Worm (Caenorhabditis elegans) whole organism, young adult: ENCODE data around the gene unc-49.

ENCODE experiments used
- B0261.1 ChIP-seq: sonication (generic microtip); optimal IDR thresholded peaks from 2 replicates; lab custom pipeline; 2016; ENCODE audit warnings: mild to moderate bottlenecking, missing genetic modification characterization, moderate library complexity, missing compliant biosample characterization
- C06A6.2 ChIP-seq: fragments of 200-800 bp; sonication (Bioruptor generic); conservative IDR thresholded peaks from 2 replicates; pipeline ENCODE4 v1.3.6; 2022; ENCODE audit warnings: missing genetic modification characterization, missing compliant biosample characterization
- D2030.7 ChIP-seq: fragments of 200-800 bp; sonication (Bioruptor generic); IDR thresholded peaks from 2 replicates; pipeline ENCODE4 v1.3.6; 2022; ENCODE audit warnings: missing genetic modification reagents, missing genetic modification characterization, missing compliant biosample characterization
- F22D6.2 ChIP-seq: sonication (generic microtip); optimal IDR thresholded peaks from 2 replicates; lab custom pipeline; 2016; ENCODE audit warnings: mild to moderate bottlenecking, missing genetic modification characterization, missing compliant biosample characterization
- F39B2.1 ChIP-seq: fragments of 200-800 bp; sonication (Bioruptor generic); IDR thresholded peaks from 2 replicates; pipeline ENCODE4 v1.3.6; 2022; ENCODE audit warnings: missing genetic modification reagents, missing genetic modification characterization, missing compliant biosample characterization
- F57A8.1 ChIP-seq: fragments of 200-800 bp; sonication (Bioruptor generic); optimal IDR thresholded peaks from 2 replicates; lab custom pipeline; 2018; ENCODE audit warnings: mild to moderate bottlenecking, missing genetic modification characterization, moderate library complexity, missing compliant biosample characterization
- F57C9.4 ChIP-seq: sonication (generic microtip); optimal IDR thresholded peaks from 2 replicates; lab custom pipeline; 2017; ENCODE audit warnings: mild to moderate bottlenecking, missing genetic modification characterization, missing compliant biosample characterization
- T26A5.8 ChIP-seq: sonication (generic microtip); optimal IDR thresholded peaks from 2 replicates; lab custom pipeline; 2016; ENCODE audit warnings: missing genetic modification characterization, missing compliant biosample characterization
- Y53F4B.3 ChIP-seq: fragments of 200-800 bp; sonication (Bioruptor generic); IDR thresholded peaks from 2 replicates; pipeline ENCODE4 v1.3.6; 2022; ENCODE audit warnings: missing genetic modification reagents, missing genetic modification characterization, missing compliant biosample characterization
- Y56A3A.18 ChIP-seq: fragments of 200-800 bp; sonication (Bioruptor generic); IDR thresholded peaks from 2 replicates; pipeline ENCODE4 v1.3.6; 2022; ENCODE audit warnings: missing genetic modification reagents, missing genetic modification characterization, missing compliant biosample characterization
- Y79H2A.3 ChIP-seq: fragments of 200-800 bp; sonication (Bioruptor generic); conservative IDR thresholded peaks from 2 replicates; pipeline ENCODE4 v1.3.6; 2022; ENCODE audit warnings: missing genetic modification reagents, missing genetic modification characterization, missing compliant biosample characterization
- Y95B8A.8 ChIP-seq: fragments of 200-800 bp; sonication (Bioruptor generic); IDR thresholded peaks from 2 replicates; pipeline ENCODE4 v1.3.6; 2022; ENCODE audit warnings: missing genetic modification reagents, missing genetic modification characterization, missing compliant biosample characterization
- atf-7 ChIP-seq: sonication (generic microtip); optimal IDR thresholded peaks from 2 replicates; lab custom pipeline; 2017; ENCODE audit warnings: mild to moderate bottlenecking, missing genetic modification characterization, missing compliant biosample characterization
- attf-3 ChIP-seq: fragments of 200-800 bp; sonication (Bioruptor generic); conservative IDR thresholded peaks from 2 replicates; pipeline ENCODE4 v1.3.6; 2022; ENCODE audit warnings: missing genetic modification reagents, missing genetic modification characterization, missing compliant biosample characterization
- bed-1 ChIP-seq: fragments of 200-800 bp; sonication (Bioruptor generic); IDR thresholded peaks from 2 replicates; pipeline ENCODE4 v1.3.6; 2022; ENCODE audit warnings: missing genetic modification reagents, missing genetic modification characterization, missing compliant biosample characterization
- bed-2 ChIP-seq: fragments of 200-800 bp; sonication (Bioruptor generic); IDR thresholded peaks from 2 replicates; pipeline ENCODE4 v1.3.6; 2022; ENCODE audit warnings: missing genetic modification reagents, missing genetic modification characterization, missing compliant biosample characterization
- ccch-3 ChIP-seq: fragments of 200-800 bp; sonication (Bioruptor generic); optimal IDR thresholded peaks from 2 replicates; lab custom pipeline; 2018; ENCODE audit warnings: mild to moderate bottlenecking, missing genetic modification characterization, missing compliant biosample characterization
- cebp-1 ChIP-seq, 2 experiments: fragments of 200-800 bp in 1 of 2; sonication (Bioruptor generic) in 1 of 2; sonication (generic microtip) in 1 of 2; IDR thresholded peaks in 1 of 2; optimal IDR thresholded peaks in 1 of 2; 2 replicates each; pipeline versions ENCODE4 v1.3.6 to Lab custom; 2017 to 2022; ENCODE audit warnings: missing compliant biosample characterization in 2 of 2, missing genetic modification characterization in 2 of 2, mild to moderate bottlenecking in 1 of 2, missing genetic modification reagents in 1 of 2, moderate library complexity in 1 of 2
- ets-4 ChIP-seq: fragments of 200-800 bp; sonication (Bioruptor generic); optimal IDR thresholded peaks from 2 replicates; lab custom pipeline; 2018; ENCODE audit warnings: mild to moderate bottlenecking, missing genetic modification characterization, missing compliant biosample characterization
- gei-17 ChIP-seq: fragments of 200-800 bp; sonication (Bioruptor generic); optimal IDR thresholded peaks from 2 replicates; lab custom pipeline; 2018; ENCODE audit warnings: mild to moderate bottlenecking, missing genetic modification characterization, missing compliant biosample characterization
- him-1 ChIP-seq: sonication (generic microtip); optimal IDR thresholded peaks from 2 replicates; lab custom pipeline; 2016; ENCODE audit warnings: missing genotype, missing genetic modification reagents, missing genetic modification characterization, missing compliant biosample characterization
- hrde-1 ChIP-seq: sonication (generic microtip); optimal IDR thresholded peaks from 2 replicates; lab custom pipeline; 2016; ENCODE audit warnings: missing genetic modification characterization, mild to moderate bottlenecking, missing compliant biosample characterization, moderate library complexity, missing genotype, missing genetic modification reagents, borderline replicate concordance
- let-526 ChIP-seq: fragments of 200-800 bp; sonication (Bioruptor generic); IDR thresholded peaks from 2 replicates; pipeline ENCODE4 v1.3.6; 2022; ENCODE audit warnings: missing genetic modification reagents, missing genetic modification characterization, missing compliant biosample characterization
- lin-26 ChIP-seq: fragments of 200-800 bp; sonication (Bioruptor generic); IDR thresholded peaks from 2 replicates; pipeline ENCODE4 v1.3.6; 2022; ENCODE audit warnings: missing genetic modification reagents, missing genetic modification characterization, missing compliant biosample characterization
- lin-40 ChIP-seq: sonication (generic microtip); optimal IDR thresholded peaks from 2 replicates; lab custom pipeline; 2016; ENCODE audit warnings: missing genetic modification characterization, mild to moderate bottlenecking, missing compliant biosample characterization, missing genotype, missing genetic modification reagents
- lin-54 ChIP-seq: fragments of 200-800 bp; sonication (Bioruptor generic); optimal IDR thresholded peaks from 2 replicates; lab custom pipeline; 2018; ENCODE audit warnings: mild to moderate bottlenecking, missing genetic modification characterization, missing compliant biosample characterization
- madf-10 ChIP-seq: sonication (generic microtip); optimal IDR thresholded peaks from 2 replicates; lab custom pipeline; 2016; ENCODE audit warnings: mild to moderate bottlenecking, missing genetic modification characterization, missing compliant biosample characterization
- madf-3 ChIP-seq: fragments of 200-800 bp; sonication (Bioruptor generic); IDR thresholded peaks from 2 replicates; pipeline ENCODE4 v1.3.6; 2022; ENCODE audit warnings: missing genetic modification reagents, missing genetic modification characterization, missing compliant biosample characterization
- mcd-1 ChIP-seq: fragments of 200-800 bp; sonication (Bioruptor generic); IDR thresholded peaks from 2 replicates; pipeline ENCODE4 v1.3.6; 2022; ENCODE audit warnings: missing genetic modification reagents, missing genetic modification characterization, missing compliant biosample characterization
- nhr-179 ChIP-seq: sonication (generic microtip); optimal IDR thresholded peaks from 2 replicates; lab custom pipeline; 2016; ENCODE audit warnings: mild to moderate bottlenecking, missing genetic modification characterization, missing compliant biosample characterization
- pbrm-1 ChIP-seq: fragments of 200-800 bp; sonication (Bioruptor generic); IDR thresholded peaks from 2 replicates; pipeline ENCODE4 v1.3.6; 2022; ENCODE audit warnings: missing genetic modification reagents, missing genetic modification characterization, missing compliant biosample characterization
- rcor-1 ChIP-seq: fragments of 200-800 bp; sonication (Bioruptor generic); IDR thresholded peaks from 2 replicates; pipeline ENCODE4 v1.3.6; 2022; ENCODE audit warnings: missing genetic modification reagents, missing genetic modification characterization, missing compliant biosample characterization
- somi-1 ChIP-seq: fragments of 200-800 bp; sonication (Bioruptor generic); optimal IDR thresholded peaks from 2 replicates; lab custom pipeline; 2018; ENCODE audit warnings: mild to moderate bottlenecking, missing genetic modification characterization, missing compliant biosample characterization
- unc-130 ChIP-seq: sonication (generic microtip); optimal IDR thresholded peaks from 2 replicates; lab custom pipeline; 2016; ENCODE audit warnings: missing genetic modification reagents, missing genetic modification characterization, missing compliant biosample characterization
- xnd-1 ChIP-seq: sonication (generic microtip); optimal IDR thresholded peaks from 2 replicates; lab custom pipeline; 2016; ENCODE audit warnings: missing genotype, missing genetic modification reagents, missing genetic modification characterization, missing compliant biosample characterization
- zim-3 ChIP-seq: sonication (generic microtip); optimal IDR thresholded peaks from 2 replicates; lab custom pipeline; 2017; ENCODE audit warnings: mild to moderate bottlenecking, missing genetic modification characterization, moderate library complexity, missing compliant biosample characterization
- ztf-26 ChIP-seq: sonication (generic microtip); optimal IDR thresholded peaks from 2 replicates; lab custom pipeline; 2017; ENCODE audit warnings: missing genetic modification characterization, missing compliant biosample characterization
- ztf-28 ChIP-seq: fragments of 200-800 bp; sonication (Bioruptor generic); IDR thresholded peaks from 2 replicates; pipeline ENCODE4 v1.3.6; 2022; ENCODE audit warnings: missing genetic modification reagents, missing genetic modification characterization, missing compliant biosample characterization
- ztf-3 ChIP-seq: fragments of 200-800 bp; sonication (Bioruptor generic); optimal IDR thresholded peaks from 2 replicates; lab custom pipeline; 2018; ENCODE audit warnings: mild to moderate bottlenecking, missing genetic modification characterization, missing compliant biosample characterization
- ztf-6 ChIP-seq: fragments of 200-800 bp; sonication (Bioruptor generic); IDR thresholded peaks from 2 replicates; pipeline ENCODE4 v1.3.6; 2022; ENCODE audit warnings: missing genetic modification reagents, missing genetic modification characterization, missing compliant biosample characterization

The unc-49 gene

DNA sequence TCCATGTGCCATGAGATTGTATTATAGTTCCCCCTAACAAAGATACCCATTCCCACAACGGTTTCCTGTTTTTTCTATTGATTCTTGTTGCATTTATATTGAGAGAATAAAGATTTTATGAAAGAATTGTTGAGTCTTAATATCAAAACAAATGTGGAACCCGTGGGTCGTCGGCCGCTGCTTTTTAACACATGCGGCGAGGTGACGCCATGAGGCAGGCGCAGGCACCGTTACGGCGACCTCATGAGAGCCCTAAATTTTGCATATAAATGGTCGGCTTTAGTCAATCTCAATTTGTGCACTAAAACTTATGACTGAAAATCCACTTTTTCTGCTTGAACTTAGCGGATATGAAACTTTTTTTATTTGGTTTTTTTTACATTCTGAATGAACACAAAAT lies 17.0 kb downstream of the unc-49 start (continued):
- TF ChIP-seq ztf-6 = no peak
- no peak for TF ChIP-seq gei-17 (GFP tag; lab: Kevin White, UChicago)
- TF ChIP-seq bed-2 (GFP tag; lab: Robert Waterston, UW) = no peak
- no peak for TF ChIP-seq lin-40 (tag; lab: Kevin White, UChicago)
- no peak for TF ChIP-seq ets-4 (GFP tag; lab: Kevin White, UChicago)
- TF ChIP-seq rcor-1 (GFP tag; lab: Robert Waterston, UW) = no peak
- no peak for TF ChIP-seq F39B2.1 (GFP tag; lab: Robert Waterston, UW)
- no peak for TF ChIP-seq T26A5.8 (tag; lab: Kevin White, UChicago)
- TF ChIP-seq zim-3 (tag; lab: Kevin White, UChicago) = no peak
- 0 out of 2 replicates have a peak, but pooled peaks have one; percentile 33 for TF ChIP-seq let-526
- TF ChIP-seq madf-3 (GFP tag; lab: Robert Waterston, UW) = no peak
- TF ChIP-seq lin-54 (GFP tag; lab: Kevin White, UChicago) = no peak
- 0 out of 2 replicates have a peak, but pooled peaks have one; percentile 58 for TF ChIP-seq Y56A3A.18
- TF ChIP-seq Y53F4B.3 (GFP tag; lab: Robert Waterston, UW) = no peak
- TF ChIP-seq B0261.1 = no peak
- TF ChIP-seq Y79H2A.3 (GFP tag; lab: Robert Waterston, UW) = no peak
- TF ChIP-seq C06A6.2 (GFP tag; lab: Robert Waterston, UW) = no peak
- TF ChIP-seq ztf-3 (GFP tag; lab: Kevin White, UChicago) = no peak
- no peak for TF ChIP-seq F22D6.2 (tag; lab: Kevin White, UChicago)
- no peak for TF ChIP-seq F57C9.4
- TF ChIP-seq pbrm-1 (GFP tag; lab: Robert Waterston, UW) = 0 out of 2 replicates have a peak, but pooled peaks have one; percentile 14
- TF ChIP-seq Y95B8A.8 (GFP tag; lab: Robert Waterston, UW) = no peak
- TF ChIP-seq unc-130 (GFP tag; lab: Kevin White, UChicago) = no peak
- peak; percentile 36; the same call in 1 of the 2 replicates for TF ChIP-seq mcd-1
- TF ChIP-seq nhr-179 (tag; lab: Kevin White, UChicago) = no peak
- peak; percentile 2 for TF ChIP-seq atf-7 (tag; lab: Kevin White, UChicago)
- no peak for TF ChIP-seq ccch-3
- TF ChIP-seq cebp-1 (GFP tag; IDR thresholded peaks at IDR 0.05; lab: Robert Waterston, UW) = no peak
- peak; percentile 37 for TF ChIP-seq cebp-1 (tag; optimal IDR thresholded peaks at IDR 0.05; lab: Kevin White, UChicago)
- TF ChIP-seq hrde-1 = no peak
- TF ChIP-seq lin-26 (GFP tag; lab: Robert Waterston, UW) = 0 out of 2 replicates have a peak, but pooled peaks have one; percentile 21
- TF ChIP-seq F57A8.1 (GFP tag; lab: Kevin White, UChicago) = no peak
- TF ChIP-seq xnd-1 (tag; lab: Kevin White, UChicago) = no peak
- no peak for TF ChIP-seq madf-10 (tag; lab: Kevin White, UChicago)
- no peak for TF ChIP-seq bed-1 (GFP tag; lab: Robert Waterston, UW)
- no peak for TF ChIP-seq him-1 (tag; lab: Kevin White, UChicago)
- TF ChIP-seq somi-1 (GFP tag; lab: Kevin White, UChicago) = no peak
- no peak for TF ChIP-seq attf-3 (GFP tag; lab: Robert Waterston, UW)
- no peak for TF ChIP-seq D2030.7 (GFP tag; lab: Robert Waterston, UW)
- no peak for TF ChIP-seq ztf-28 (GFP tag; lab: Robert Waterston, UW)
- peak; percentile 62 for TF ChIP-seq ztf-26
